Worm (Caenorhabditis elegans) whole organism, L4 larva: ENCODE results near the gene his-17.

ENCODE experiments used
- R02D3.7 ChIP-seq: fragments of 150-350 bp; sonication (generic microtip); optimal IDR thresholded peaks from 3 replicates; lab custom pipeline; 2014; ENCODE audit warnings: missing biosample characterization, missing genetic modification characterization
- T20F7.1 ChIP-seq: fragments of 200-800 bp; sonication (Bioruptor generic); optimal IDR thresholded peaks from 2 replicates; lab custom pipeline; 2018; ENCODE audit warnings: mild to moderate bottlenecking, missing genetic modification characterization, missing compliant biosample characterization
- T26A8.4 ChIP-seq: fragments of 200-800 bp; sonication (Bioruptor generic); IDR thresholded peaks from 2 replicates; pipeline ENCODE4 v1.3.6; 2022; ENCODE audit warnings: missing genetic modification characterization, missing compliant biosample characterization
- Y5F2A.4 ChIP-seq: fragments of 200-800 bp; sonication (Bioruptor generic); optimal IDR thresholded peaks from 2 replicates; lab custom pipeline; 2018; ENCODE audit warnings: mild to moderate bottlenecking, missing genetic modification characterization, missing compliant biosample characterization
- aha-1 ChIP-seq: fragments of 150-350 bp; peaks from one replicate; lab custom pipeline; 2014; ENCODE audit warnings: missing biosample characterization, missing genetic modification characterization
- ama-1 ChIP-seq: fragments of 150-350 bp; optimal IDR thresholded peaks from 2 replicates; lab custom pipeline; 2014; ENCODE audit warnings: inconsistent platforms, mixed read lengths
- arid-1 ChIP-seq: fragments of 200-800 bp; sonication (Bioruptor generic); conservative IDR thresholded peaks from 2 replicates; pipeline ENCODE4 v1.3.6; 2022; ENCODE audit warnings: missing genetic modification reagents, missing genetic modification characterization, missing compliant biosample characterization
- ceh-28 ChIP-seq: fragments of 150-350 bp; optimal IDR thresholded peaks from 2 replicates; lab custom pipeline; 2014; ENCODE audit warnings: missing biosample characterization, missing genetic modification reagents, missing genetic modification characterization
- ceh-62 ChIP-seq: sonication (generic microtip); optimal IDR thresholded peaks from 2 replicates; lab custom pipeline; 2017; ENCODE audit warnings: missing biosample characterization, missing genetic modification characterization
- ceh-82 ChIP-seq: sonication (generic microtip); optimal IDR thresholded peaks from 2 replicates; lab custom pipeline; 2017; ENCODE audit warnings: missing biosample characterization, missing genetic modification characterization
- ctbp-1 ChIP-seq: fragments of 200-800 bp; sonication (Bioruptor generic); IDR thresholded peaks from 2 replicates; pipeline ENCODE4 v1.3.6; 2022; ENCODE audit warnings: missing genetic modification reagents, missing genetic modification characterization, missing compliant biosample characterization
- daf-16 ChIP-seq, 3 experiments: sonication (generic microtip); optimal IDR thresholded peaks; 2 replicates each; lab custom pipeline; 2016 to 2017; ENCODE audit warnings: missing genetic modification characterization in 3 of 3, missing genetic modification reagents in 3 of 3, mild to moderate bottlenecking in 2 of 3, missing compliant biosample characterization in 2 of 3, missing biosample characterization in 1 of 3, moderate library complexity in 1 of 3
- daf-19 ChIP-seq: fragments of 200-800 bp; sonication (Bioruptor generic); conservative IDR thresholded peaks from 2 replicates; pipeline ENCODE4 v1.3.6; 2022; ENCODE audit warnings: missing genetic modification characterization, missing compliant biosample characterization
- dmd-6 ChIP-seq: fragments of 200-800 bp; sonication (Bioruptor generic); IDR thresholded peaks from 2 replicates; pipeline ENCODE4 v1.3.6; 2022; ENCODE audit warnings: missing genetic modification reagents, missing genetic modification characterization, missing compliant biosample characterization
- dpl-1 ChIP-seq: fragments of 150-350 bp; optimal IDR thresholded peaks from 2 replicates; lab custom pipeline; 2014; ENCODE audit warnings: missing biosample characterization, missing genetic modification reagents, missing genetic modification characterization
- dve-1 ChIP-seq: sonication (generic microtip); optimal IDR thresholded peaks from 2 replicates; lab custom pipeline; 2017; ENCODE audit warnings: antibody characterized with exemption, mild to moderate bottlenecking, missing genetic modification characterization, missing compliant biosample characterization; ENCODE audit not compliant: insufficient read depth
- fkh-10 ChIP-seq: fragments of 150-350 bp; optimal IDR thresholded peaks from 2 replicates; lab custom pipeline; 2014; ENCODE audit warnings: missing biosample characterization, missing genetic modification reagents, missing genetic modification characterization
- fos-1 ChIP-seq: fragments of 150-350 bp; optimal IDR thresholded peaks from 2 replicates; lab custom pipeline; 2014; ENCODE audit warnings: missing biosample characterization, missing genetic modification characterization
- hlh-11 ChIP-seq: fragments of 200-800 bp; sonication (Bioruptor generic); optimal IDR thresholded peaks from 2 replicates; lab custom pipeline; 2018; ENCODE audit warnings: mild to moderate bottlenecking, missing genetic modification characterization, missing compliant biosample characterization
- hmg-1.1 ChIP-seq: fragments of 200-800 bp; sonication (Bioruptor generic); IDR thresholded peaks from 2 replicates; pipeline ENCODE4 v1.3.6; 2022; ENCODE audit warnings: missing genetic modification reagents, missing genetic modification characterization, missing compliant biosample characterization
- jun-1 ChIP-seq: fragments of 150-350 bp; optimal IDR thresholded peaks from 2 replicates; lab custom pipeline; 2014; ENCODE audit warnings: missing biosample characterization, missing genetic modification reagents, missing genetic modification characterization
- lim-7 ChIP-seq: fragments of 200-800 bp; sonication (Bioruptor generic); IDR thresholded peaks from 2 replicates; pipeline ENCODE4 v1.3.6; 2022; ENCODE audit warnings: missing genetic modification characterization, missing compliant biosample characterization
- lin-1 ChIP-seq: fragments of 200-800 bp; sonication (Bioruptor generic); IDR thresholded peaks from 2 replicates; pipeline ENCODE4 v1.3.6; 2022; ENCODE audit warnings: missing genetic modification reagents, missing genetic modification characterization, missing compliant biosample characterization
- lin-29 ChIP-seq: fragments of 200-800 bp; sonication (Bioruptor generic); IDR thresholded peaks from 2 replicates; pipeline ENCODE4 v1.3.6; 2022; ENCODE audit warnings: missing genetic modification reagents, missing genetic modification characterization, missing compliant biosample characterization
- lin-38 ChIP-seq: fragments of 200-800 bp; sonication (Bioruptor generic); IDR thresholded peaks from 2 replicates; pipeline ENCODE4 v1.3.6; 2022; ENCODE audit warnings: missing genetic modification reagents, missing genetic modification characterization, missing compliant biosample characterization
- madf-5 ChIP-seq, 2 experiments: fragments of 200-800 bp; sonication (Bioruptor generic); IDR thresholded peaks; 2 replicates each; pipeline ENCODE4 v1.3.6; 2022; ENCODE audit warnings: missing compliant biosample characterization in 2 of 2, missing genetic modification characterization in 2 of 2
- madf-9 ChIP-seq: fragments of 200-800 bp; sonication (Bioruptor generic); conservative IDR thresholded peaks from 2 replicates; pipeline ENCODE4 v1.3.6; 2022; ENCODE audit warnings: missing genetic modification reagents, missing genetic modification characterization, missing compliant biosample characterization
- mep-1 ChIP-seq: fragments of 150-350 bp; sonication (generic microtip); optimal IDR thresholded peaks from 3 replicates; lab custom pipeline; 2014; ENCODE audit warnings: missing biosample characterization, missing genetic modification characterization
- nhr-25 ChIP-seq: sonication (generic microtip); optimal IDR thresholded peaks from 2 replicates; lab custom pipeline; 2017; ENCODE audit warnings: missing genetic modification characterization, mild to moderate bottlenecking, missing compliant biosample characterization, antibody characterized with exemption, moderate library complexity, borderline replicate concordance; ENCODE audit not compliant: insufficient read depth
- nhr-42 ChIP-seq: fragments of 200-800 bp; sonication (Bioruptor generic); IDR thresholded peaks from 2 replicates; pipeline ENCODE4 v1.3.6; 2022; ENCODE audit warnings: missing genetic modification characterization, missing compliant biosample characterization
- pha-4 ChIP-seq, 2 experiments: fragments of 150-350 bp in 1 of 2; fragments of 200-800 bp in 1 of 2; sonication (Bioruptor generic) in 1 of 2; IDR thresholded peaks in 1 of 2; optimal IDR thresholded peaks in 1 of 2; 2 replicates each; pipeline versions ENCODE4 v1.3.6 to Lab custom; 2014 to 2022; ENCODE audit warnings: missing genetic modification characterization in 2 of 2, missing genetic modification reagents in 2 of 2, missing biosample characterization in 1 of 2, missing compliant biosample characterization in 1 of 2
- php-3 ChIP-seq: fragments of 200-800 bp; sonication (Bioruptor generic); IDR thresholded peaks from 2 replicates; pipeline ENCODE4 v1.3.6; 2022; ENCODE audit warnings: missing genetic modification reagents, missing genetic modification characterization, missing compliant biosample characterization
- rbr-2 ChIP-seq: sonication (generic microtip); optimal IDR thresholded peaks from 2 replicates; lab custom pipeline; 2016; ENCODE audit warnings: missing genotype, missing genetic modification characterization, missing compliant biosample characterization
- sdz-12 ChIP-seq: fragments of 200-800 bp; sonication (Bioruptor generic); optimal IDR thresholded peaks from 2 replicates; lab custom pipeline; 2018; ENCODE audit warnings: mild to moderate bottlenecking, missing genetic modification characterization, missing compliant biosample characterization
- set-16 ChIP-seq: fragments of 200-800 bp; sonication (Bioruptor generic); IDR thresholded peaks from 2 replicates; pipeline ENCODE4 v1.3.6; 2022; ENCODE audit warnings: missing genetic modification reagents, missing genetic modification characterization, missing compliant biosample characterization
- spr-1 ChIP-seq: sonication (generic microtip); optimal IDR thresholded peaks from 2 replicates; lab custom pipeline; 2016; ENCODE audit warnings: mild to moderate bottlenecking, missing genetic modification characterization, missing compliant biosample characterization
- unc-130 ChIP-seq: sonication (generic microtip); optimal IDR thresholded peaks from 2 replicates; lab custom pipeline; 2016; ENCODE audit warnings: missing genetic modification reagents, missing genetic modification characterization, missing compliant biosample characterization
- unc-62 ChIP-seq, 3 experiments: fragments of 150-350 bp in 1 of 3; sonication (generic microtip); optimal IDR thresholded peaks in 2 of 3; peaks in 1 of 3; 1 replicate in 1 of 3; 2 replicates in 2 of 3; lab custom pipeline; 2014 to 2017; ENCODE audit warnings: missing biosample characterization in 3 of 3, missing genetic modification characterization in 3 of 3, missing genetic modification reagents in 3 of 3, missing genotype in 1 of 3
- vab-7 ChIP-seq: fragments of 200-800 bp; sonication (Bioruptor generic); IDR thresholded peaks from 2 replicates; pipeline ENCODE4 v1.3.6; 2022; ENCODE audit warnings: missing genetic modification reagents, missing genetic modification characterization, missing compliant biosample characterization
- zfp-3 ChIP-seq: fragments of 200-800 bp; sonication (Bioruptor generic); conservative IDR thresholded peaks from 2 replicates; pipeline ENCODE4 v1.3.6; 2022; ENCODE audit warnings: missing genetic modification reagents, missing genetic modification characterization, missing compliant biosample characterization
- zip-2 ChIP-seq: fragments of 150-350 bp; optimal IDR thresholded peaks from 2 replicates; lab custom pipeline; 2014; ENCODE audit warnings: missing biosample characterization, missing genetic modification characterization

his-17 gene

DNA sequence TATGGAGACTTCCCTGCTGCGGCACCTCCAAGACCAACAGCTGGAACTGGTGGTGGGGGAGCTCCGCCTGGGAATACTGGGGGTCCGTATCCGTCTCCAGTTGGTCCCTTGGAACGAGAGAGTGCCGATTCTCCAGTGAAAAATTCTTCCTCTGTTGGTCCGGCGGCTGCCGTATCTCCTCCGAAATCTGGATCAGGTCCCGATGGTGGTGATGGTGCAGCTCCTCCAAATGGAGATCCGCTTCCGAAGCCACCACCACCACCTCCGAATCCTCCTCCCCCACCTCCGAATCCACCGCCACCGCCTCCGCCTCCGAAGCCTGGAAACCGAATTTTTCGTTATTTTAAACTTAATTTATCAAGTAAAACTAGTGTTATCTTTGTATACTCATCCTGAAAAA is 42.6 kb upstream of the his-17 start:
- TF ChIP-seq set-16: peak; percentile 95
- no peak for TF ChIP-seq madf-5 (GFP tag; IDR thresholded peaks at IDR 0.05; lab: Robert Waterston, UW)
- peak in 1 of 2 experiments; percentile 42 for TF ChIP-seq unc-62 (GFP tag; optimal IDR thresholded peaks at IDR 0.05 in 1 of 2; lab: Kevin White, UChicago)
- no peak for TF ChIP-seq unc-62 (tag; optimal IDR thresholded peaks at IDR 0.05; lab: Kevin White, UChicago)

DNA sequence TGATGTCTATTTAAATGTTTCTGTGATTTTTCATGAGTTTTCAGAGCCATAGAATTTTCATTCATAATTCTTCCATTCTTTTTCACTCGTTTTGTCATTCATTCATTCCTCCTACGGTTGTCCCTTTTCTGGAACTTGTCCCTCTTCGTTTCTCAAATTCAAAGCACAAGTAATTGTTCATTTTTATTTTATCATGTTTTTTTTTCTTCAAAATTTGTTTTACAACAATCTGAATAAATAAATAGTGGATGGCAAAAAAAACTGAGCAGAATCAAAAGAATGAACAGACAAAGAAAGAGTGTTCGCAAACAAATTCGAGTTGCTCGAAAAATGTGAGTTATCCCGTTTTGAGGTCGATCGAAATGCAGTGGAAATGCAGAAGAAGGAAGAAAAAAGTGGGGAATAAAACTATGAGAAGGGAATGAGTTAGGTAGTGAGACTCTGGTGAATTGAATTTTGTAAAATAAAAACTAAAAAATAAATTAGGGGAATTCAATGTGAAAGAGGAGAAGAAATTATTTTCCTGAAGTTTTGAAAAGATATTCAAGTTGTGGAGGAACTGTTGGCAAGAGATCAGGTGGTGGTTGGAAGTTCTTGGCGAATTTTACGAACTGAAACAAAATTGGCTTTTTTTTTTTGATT is 41.8 kb upstream of the his-17 start:
- TF ChIP-seq dpl-1: no peak
- TF ChIP-seq R02D3.7 (tag; lab: Kevin White, UChicago): no peak
- no peak for TF ChIP-seq ceh-62 (tag; lab: Kevin White, UChicago)
- TF ChIP-seq daf-19: 0 out of 2 replicates have a peak, but pooled peaks have one; percentile 29
- peak in 1 of 2 experiments; percentile 58 for TF ChIP-seq daf-16 (GFP tag; optimal IDR thresholded peaks at IDR 0.05; lab: Kevin White, UChicago)
- peak; percentile 42 for TF ChIP-seq daf-16 (tag; optimal IDR thresholded peaks at IDR 0.05; lab: Kevin White, UChicago)
- 0 out of 2 replicates have a peak, but pooled peaks have one; percentile 48 for TF ChIP-seq php-3 (GFP tag; lab: Robert Waterston, UW)
- no peak for TF ChIP-seq spr-1 (tag; lab: Kevin White, UChicago)
- TF ChIP-seq sdz-12 (GFP tag; lab: Kevin White, UChicago): peak; percentile 54
- peak; percentile 87 for TF ChIP-seq lin-1 (GFP tag; lab: Robert Waterston, UW)
- TF ChIP-seq hlh-11: peak; percentile 47
- peak; percentile 37 for TF ChIP-seq dve-1 (tag; lab: Kevin White, UChicago)
- TF ChIP-seq zip-2 (tag; lab: Kevin White, UChicago): peak; percentile 55
- peak; percentile 88 for TF ChIP-seq zfp-3 (GFP tag; lab: Robert Waterston, UW)
- peak; percentile 57; the same call in 1 of the 2 replicates for TF ChIP-seq madf-9 (GFP tag; lab: Robert Waterston, UW)
- TF ChIP-seq lin-29 (GFP tag; lab: Robert Waterston, UW): peak; percentile 38; the same call in 1 of the 2 replicates
- 0 out of 2 replicates have a peak, but pooled peaks have one; percentile 41 for TF ChIP-seq nhr-42
- peak; percentile 12 for TF ChIP-seq nhr-25 (tag; lab: Kevin White, UChicago)
- peak; percentile 77 for TF ChIP-seq T26A8.4 (GFP tag; lab: Robert Waterston, UW)
- TF ChIP-seq ctbp-1: peak; percentile 43; the same call in 1 of the 2 replicates
- TF ChIP-seq vab-7 (GFP tag; lab: Robert Waterston, UW): 0 out of 2 replicates have a peak, but pooled peaks have one; percentile 13
- no peak for TF ChIP-seq fos-1
- peak; percentile 11 for TF ChIP-seq rbr-2
- TF ChIP-seq aha-1 (tag; lab: Kevin White, UChicago): peak; percentile 87
- no peak for TF ChIP-seq fkh-10 (GFP tag; lab: Kevin White, UChicago)
- peak; percentile 54 for TF ChIP-seq pha-4 (GFP tag; IDR thresholded peaks at IDR 0.05; lab: Robert Waterston, UW)
- TF ChIP-seq pha-4 (tag; optimal IDR thresholded peaks at IDR 0.05; lab: Kevin White, UChicago): no peak
- TF ChIP-seq dmd-6 (GFP tag; lab: Robert Waterston, UW): 0 out of 2 replicates have a peak, but pooled peaks have one; percentile 14
- peak; percentile 44 for TF ChIP-seq mep-1 (tag; lab: Kevin White, UChicago)
- peak; percentile 53; the same call in 1 of the 2 replicates for TF ChIP-seq arid-1 (GFP tag; lab: Robert Waterston, UW)
- TF ChIP-seq hmg-1.1 (GFP tag; lab: Robert Waterston, UW): 0 out of 2 replicates have a peak, but pooled peaks have one; percentile 13
- no peak for TF ChIP-seq unc-130 (GFP tag; lab: Kevin White, UChicago)
- peak; percentile 29; the same call in 1 of the 2 replicates for TF ChIP-seq lin-38 (GFP tag; lab: Robert Waterston, UW)
- 0 out of 2 replicates have a peak, but pooled peaks have one; percentile 35 for TF ChIP-seq lim-7
- no peak for TF ChIP-seq ceh-28
- TF ChIP-seq ama-1: peak; percentile 59
- TF ChIP-seq Y5F2A.4 (GFP tag; lab: Kevin White, UChicago): peak; percentile 55
- TF ChIP-seq ceh-82: no peak
- TF ChIP-seq jun-1 (tag; lab: Kevin White, UChicago): no peak
- TF ChIP-seq T20F7.1 (GFP tag; lab: Kevin White, UChicago): no peak
